Fruit fly (Drosophila melanogaster) whole organism, embryonic: Measurements from ENCODE around the gene beag.

Experiments used
- Adf1 ChIP-seq: fragments of 200-800 bp; sonication (Bioruptor generic); IDR thresholded peaks from 2 replicates; pipeline ENCODE4 v1.3.6; 2022; ENCODE audit warnings: missing biosample characterization, missing genetic modification characterization
- Blimp-1 ChIP-seq: fragments of 200-800 bp; sonication (Bioruptor generic); optimal IDR thresholded peaks from 3 replicates; lab custom pipeline; 2018; ENCODE audit warnings: missing biosample characterization, missing genetic modification characterization, mild to moderate bottlenecking, moderate library complexity, missing genetic modification reagents
- CG10654 ChIP-seq: fragments of 200-800 bp; sonication (Bioruptor generic); optimal IDR thresholded peaks from 2 replicates; lab custom pipeline; 2016; ENCODE audit warnings: missing biosample characterization, missing genetic modification characterization
- CG11085 ChIP-seq: fragments of 200-800 bp; sonication (Bioruptor generic); IDR thresholded peaks from 2 replicates; pipeline ENCODE4 v1.3.6; 2022; ENCODE audit warnings: missing biosample characterization, missing genetic modification characterization
- CG11696 ChIP-seq: fragments of 200-800 bp; sonication (Bioruptor generic); IDR thresholded peaks from 2 replicates; pipeline ENCODE4 v1.3.6; 2022; ENCODE audit warnings: missing biosample characterization, missing genetic modification characterization
- CG12071 ChIP-seq: fragments of 200-800 bp; sonication (Bioruptor generic); optimal IDR thresholded peaks from 3 replicates; lab custom pipeline; 2018; ENCODE audit warnings: missing biosample characterization, mild to moderate bottlenecking, missing genetic modification characterization
- CG12155 ChIP-seq: fragments of 200-800 bp; sonication (Bioruptor generic); optimal IDR thresholded peaks from 3 replicates; lab custom pipeline; 2016; ENCODE audit warnings: missing biosample characterization, missing genetic modification characterization
- CG13775 ChIP-seq: fragments of 200-800 bp; sonication (Bioruptor generic); optimal IDR thresholded peaks from 3 replicates; lab custom pipeline; 2017; ENCODE audit warnings: missing biosample characterization, mild to moderate bottlenecking, missing genetic modification characterization
- CG1602 ChIP-seq: fragments of 200-800 bp; sonication (Bioruptor generic); optimal IDR thresholded peaks from 3 replicates; lab custom pipeline; 2016; ENCODE audit warnings: missing biosample characterization, missing genetic modification characterization
- CG16779 ChIP-seq: fragments of 200-800 bp; sonication (Bioruptor generic); IDR thresholded peaks from 2 replicates; pipeline ENCODE4 v1.3.6; 2022; ENCODE audit warnings: missing biosample characterization, missing genetic modification characterization
- CG1792 ChIP-seq: fragments of 200-800 bp; sonication (Bioruptor generic); optimal IDR thresholded peaks from 2 replicates; lab custom pipeline; 2016; ENCODE audit warnings: missing biosample characterization, missing genetic modification characterization
- CG18619 ChIP-seq: fragments of 200-800 bp; sonication (Bioruptor generic); optimal IDR thresholded peaks from 3 replicates; lab custom pipeline; 2017; ENCODE audit warnings: missing biosample characterization, mild to moderate bottlenecking, missing genetic modification characterization
- CG2202 ChIP-seq: fragments of 200-800 bp; sonication (Bioruptor generic); optimal IDR thresholded peaks from 2 replicates; lab custom pipeline; 2018; ENCODE audit warnings: missing biosample characterization, mild to moderate bottlenecking, missing genetic modification characterization
- CG3065 ChIP-seq: fragments of 200-800 bp; sonication (Bioruptor generic); optimal IDR thresholded peaks from 2 replicates; lab custom pipeline; 2016; ENCODE audit warnings: missing biosample characterization, missing genetic modification characterization
- CG3163 ChIP-seq: fragments of 200-800 bp; sonication (Bioruptor generic); optimal IDR thresholded peaks from 3 replicates; lab custom pipeline; 2016; ENCODE audit warnings: missing biosample characterization, missing genetic modification characterization
- CG3726 ChIP-seq: fragments of 200-800 bp; sonication (Bioruptor generic); IDR thresholded peaks from 3 replicates; pipeline ENCODE4, ENCODE4 v1.3.6; 2022; ENCODE audit warnings: missing biosample characterization, missing genetic modification characterization
- CG3838 ChIP-seq: fragments of 200-800 bp; sonication (Bioruptor generic); optimal IDR thresholded peaks from 3 replicates; lab custom pipeline; 2016; ENCODE audit warnings: missing biosample characterization, missing genetic modification characterization
- CG4424 ChIP-seq: fragments of 200-800 bp; sonication (Bioruptor generic); optimal IDR thresholded peaks from 3 replicates; lab custom pipeline; 2016; ENCODE audit warnings: missing biosample characterization, missing genetic modification characterization
- CG6765 ChIP-seq: fragments of 200-800 bp; sonication (Bioruptor generic); optimal IDR thresholded peaks from 3 replicates; lab custom pipeline; 2017; ENCODE audit warnings: missing biosample characterization, mild to moderate bottlenecking, missing genetic modification characterization
- CG6854 ChIP-seq: fragments of 200-800 bp; sonication (Bioruptor generic); optimal IDR thresholded peaks from 3 replicates; lab custom pipeline; 2017; ENCODE audit warnings: missing biosample characterization, mild to moderate bottlenecking, missing genetic modification characterization
- CG7556 ChIP-seq: fragments of 200-800 bp; sonication (Bioruptor generic); optimal IDR thresholded peaks from 2 replicates; lab custom pipeline; 2017; ENCODE audit warnings: missing biosample characterization, mild to moderate bottlenecking, missing genetic modification characterization
- Drgx ChIP-seq: fragments of 200-800 bp; sonication (Bioruptor generic); IDR thresholded peaks from 2 replicates; pipeline ENCODE4 v1.3.6; 2022; ENCODE audit warnings: missing biosample characterization, missing genetic modification characterization
- Fer1 ChIP-seq: fragments of 200-800 bp; sonication (Bioruptor generic); optimal IDR thresholded peaks from 2 replicates; lab custom pipeline; 2017; ENCODE audit warnings: missing biosample characterization, mild to moderate bottlenecking, missing genetic modification characterization
- Hmr ChIP-seq: fragments of 200-800 bp; sonication (Bioruptor generic); optimal IDR thresholded peaks from 3 replicates; lab custom pipeline; 2017; ENCODE audit warnings: mild to moderate bottlenecking, missing biosample characterization, missing genetic modification reagents, missing genetic modification characterization
- Hmx ChIP-seq: fragments of 200-800 bp; sonication (Bioruptor generic); optimal IDR thresholded peaks from 2 replicates; lab custom pipeline; 2016; ENCODE audit warnings: missing biosample characterization, missing genetic modification characterization
- Mrtf ChIP-seq: fragments of 200-800 bp; sonication (Bioruptor generic); IDR thresholded peaks from 3 replicates; pipeline ENCODE4 v1.3.6; 2022; ENCODE audit warnings: missing biosample characterization, missing genetic modification characterization
- Opbp ChIP-seq: fragments of 200-800 bp; sonication (Bioruptor generic); IDR thresholded peaks from 3 replicates; pipeline ENCODE4 v1.3.6; 2022; ENCODE audit warnings: missing biosample characterization, missing genetic modification characterization; ENCODE audit not compliant: partially characterized antibody
- Poxn ChIP-seq: fragments of 200-800 bp; sonication (Bioruptor generic); IDR thresholded peaks from 2 replicates; pipeline ENCODE4 v1.3.6; 2022; ENCODE audit warnings: missing biosample characterization, missing genetic modification characterization
- Ravus ChIP-seq: fragments of 200-800 bp; sonication (Bioruptor generic); IDR thresholded peaks from 2 replicates; pipeline ENCODE4 v1.3.6; 2022; ENCODE audit warnings: missing biosample characterization, missing genetic modification characterization
- Six4 ChIP-seq: fragments of 200-800 bp; sonication (Bioruptor generic); optimal IDR thresholded peaks from 2 replicates; lab custom pipeline; 2016; ENCODE audit warnings: missing biosample characterization, missing genetic modification characterization
- Sox100B ChIP-seq: fragments of 200-800 bp; sonication (Bioruptor generic); optimal IDR thresholded peaks from 3 replicates; lab custom pipeline; 2018; ENCODE audit warnings: missing biosample characterization, mild to moderate bottlenecking, missing genetic modification characterization
- Sox102F ChIP-seq: fragments of 200-800 bp; sonication (Bioruptor generic); optimal IDR thresholded peaks from 2 replicates; lab custom pipeline; 2018; ENCODE audit warnings: missing biosample characterization, mild to moderate bottlenecking, missing genetic modification characterization, moderate library complexity
- Spps ChIP-seq: fragments of 200-800 bp; sonication (Bioruptor generic); optimal IDR thresholded peaks from 2 replicates; lab custom pipeline; 2018; ENCODE audit warnings: missing biosample characterization, mild to moderate bottlenecking, missing genetic modification characterization
- Ssrp ChIP-seq: fragments of 200-800 bp; sonication (Bioruptor generic); optimal IDR thresholded peaks from 2 replicates; lab custom pipeline; 2018; ENCODE audit warnings: missing biosample characterization, mild to moderate bottlenecking, missing genetic modification characterization, moderate library complexity
- Trl ChIP-seq, 3 experiments: fragments of >200 bp in 2 of 3; fragments of 200-800 bp in 1 of 3; sonication (Bioruptor generic) in 1 of 3; optimal IDR thresholded peaks; 2 replicates in 1 of 3; 3 replicates in 2 of 3; lab custom pipeline; 2016 to 2017; ENCODE audit warnings: missing biosample characterization in 1 of 3, missing genetic modification characterization in 1 of 3
- br ChIP-seq: fragments of >200 bp; optimal IDR thresholded peaks from 2 replicates; lab custom pipeline; 2017
- btn ChIP-seq: fragments of 200-800 bp; sonication (Bioruptor generic); optimal IDR thresholded peaks from 2 replicates; lab custom pipeline; 2016; ENCODE audit warnings: missing biosample characterization, missing genetic modification characterization
- caup ChIP-seq: fragments of 200-800 bp; sonication (Bioruptor generic); optimal IDR thresholded peaks from 3 replicates; lab custom pipeline; 2017; ENCODE audit warnings: missing biosample characterization, mild to moderate bottlenecking, missing genetic modification characterization, moderate library complexity; ENCODE audit not compliant: severe bottlenecking
- crol ChIP-seq: fragments of 200-800 bp; sonication (Bioruptor generic); IDR thresholded peaks from 2 replicates; pipeline ENCODE4 v1.3.6; 2022; ENCODE audit warnings: missing biosample characterization, missing genetic modification characterization
- eyg ChIP-seq: fragments of 200-800 bp; sonication (Bioruptor generic); optimal IDR thresholded peaks from 3 replicates; lab custom pipeline; 2016; ENCODE audit warnings: missing biosample characterization, missing genetic modification characterization
- ftz-f1 ChIP-seq: fragments of 200-800 bp; sonication (Bioruptor generic); optimal IDR thresholded peaks from 2 replicates; lab custom pipeline; 2016; ENCODE audit warnings: missing biosample characterization, missing genetic modification characterization
- grn ChIP-seq: fragments of 200-800 bp; sonication (Bioruptor generic); optimal IDR thresholded peaks from 3 replicates; lab custom pipeline; 2017; ENCODE audit warnings: missing biosample characterization, missing genetic modification characterization
- gsb-n ChIP-seq: fragments of 200-800 bp; sonication (Bioruptor generic); optimal IDR thresholded peaks from 3 replicates; lab custom pipeline; 2018; ENCODE audit warnings: missing biosample characterization, mild to moderate bottlenecking, missing genetic modification characterization
- h ChIP-seq: fragments of >200 bp; optimal IDR thresholded peaks from 2 replicates; lab custom pipeline; 2017
- insv ChIP-seq, 2 experiments: fragments of 200-800 bp; sonication (Bioruptor generic); optimal IDR thresholded peaks; 3 replicates each; lab custom pipeline; 2016 to 2018; ENCODE audit warnings: missing biosample characterization in 2 of 2, missing genetic modification characterization in 2 of 2
- p53 ChIP-seq: fragments of 200-800 bp; sonication (Bioruptor generic); optimal IDR thresholded peaks from 2 replicates; lab custom pipeline; 2016; ENCODE audit warnings: missing biosample characterization, missing genetic modification characterization
- pan ChIP-seq, 4 experiments: fragments of >200 bp in 3 of 4; fragments of 200-800 bp in 1 of 4; sonication (Bioruptor generic) in 1 of 4; optimal IDR thresholded peaks in 3 of 4; IDR thresholded peaks in 1 of 4; 2 replicates each; pipeline versions ENCODE4 v1.3.6 to Lab custom; 2017 to 2022; ENCODE audit warnings: missing biosample characterization in 2 of 4, missing genetic modification characterization in 2 of 4, mixed read lengths in 1 of 4
- pho ChIP-seq: fragments of 200-800 bp; sonication (Bioruptor generic); optimal IDR thresholded peaks from 2 replicates; lab custom pipeline; 2016; ENCODE audit warnings: missing biosample characterization, missing genetic modification characterization
- pita ChIP-seq: fragments of 200-800 bp; sonication (Bioruptor generic); optimal IDR thresholded peaks from 2 replicates; lab custom pipeline; 2017; ENCODE audit warnings: missing biosample characterization, mild to moderate bottlenecking, missing genetic modification characterization
- pros ChIP-seq: fragments of 200-800 bp; sonication (Bioruptor generic); optimal IDR thresholded peaks from 3 replicates; lab custom pipeline; 2019; ENCODE audit warnings: missing biosample characterization, mild to moderate bottlenecking, missing genetic modification characterization, moderate library complexity
- row ChIP-seq: fragments of 200-800 bp; sonication (Bioruptor generic); IDR thresholded peaks from 3 replicates; pipeline ENCODE4 v1.3.6; 2022; ENCODE audit warnings: missing biosample characterization, missing genetic modification characterization
- zen2 ChIP-seq: fragments of 200-800 bp; sonication (Bioruptor generic); IDR thresholded peaks from 3 replicates; pipeline ENCODE4 v1.3.6; 2022; ENCODE audit warnings: missing biosample characterization, missing genetic modification characterization; ENCODE audit not compliant: partially characterized antibody

The beag gene

dm6 chr3R:9038652-9039051 lies 26.2 kb downstream of the beag start, which contains the start of gene hyx:
Gene hyx (plus strand): TSS chr3R:9038760.
- no peak for TF ChIP-seq Ssrp (tag; lab: Kevin White, UChicago)
- TF ChIP-seq row, result peak; percentile 90
- no peak for TF ChIP-seq Adf1 (GFP tag; lab: Robert Waterston, UW)
- TF ChIP-seq Ravus (GFP tag; lab: Robert Waterston, UW), result no peak
- peak; percentile 9 for TF ChIP-seq CG12071
- TF ChIP-seq CG7556 (GFP tag; lab: Kevin White, UChicago), result peak; percentile 9
- TF ChIP-seq Trl (optimal IDR thresholded peaks at IDR 0.05; lab: Kevin White, UChicago), result no peak
- peak; percentile 41 for TF ChIP-seq Trl (GFP tag; optimal IDR thresholded peaks at IDR 0.05; lab: Kevin White, UChicago)
- TF ChIP-seq Sox102F (GFP tag; lab: Kevin White, UChicago), result no peak
- no peak for TF ChIP-seq eyg
- no peak; the same call in 1 of the 3 replicates for TF ChIP-seq zen2 (GFP tag; lab: Robert Waterston, UW)
- no peak for TF ChIP-seq CG16779 (GFP tag; lab: Robert Waterston, UW)
- TF ChIP-seq CG3726 (GFP tag; lab: Robert Waterston, UW), result no peak
- no peak for TF ChIP-seq Drgx (GFP tag; lab: Robert Waterston, UW)
- peak; percentile 95 for TF ChIP-seq ftz-f1
- TF ChIP-seq CG11085 (GFP tag; lab: Robert Waterston, UW), result no peak
- TF ChIP-seq Blimp-1 (GFP tag; lab: Kevin White, UChicago), result peak; percentile 3
- TF ChIP-seq CG12155 (GFP tag; lab: Kevin White, UChicago), result peak; percentile 87
- TF ChIP-seq CG2202 (tag; lab: Kevin White, UChicago), result no peak
- TF ChIP-seq CG18619 (GFP tag; lab: Kevin White, UChicago), result peak; percentile 22
- no peak for TF ChIP-seq btn
- peak; percentile 30 for TF ChIP-seq pho (GFP tag; lab: Kevin White, UChicago)
- no peak for TF ChIP-seq pan (optimal IDR thresholded peaks at IDR 0.05; lab: Kevin White, UChicago)
- TF ChIP-seq pan (GFP tag; optimal IDR thresholded peaks at IDR 0.05 in 1 of 2, IDR thresholded peaks at IDR 0.05 in 1 of 2), result no peak
- peak in 1 of 2 experiments; percentile 22 for TF ChIP-seq insv (GFP tag; optimal IDR thresholded peaks at IDR 0.05; lab: Kevin White, UChicago)
- TF ChIP-seq CG1602 (GFP tag; lab: Kevin White, UChicago), result no peak
- TF ChIP-seq caup (GFP tag; lab: Kevin White, UChicago), result peak; percentile 29
- peak; percentile 34 for TF ChIP-seq CG13775 (GFP tag; lab: Kevin White, UChicago)
- no peak for TF ChIP-seq CG3163 (GFP tag; lab: Kevin White, UChicago)
- peak; percentile 80; the same call in 2 of the 3 replicates for TF ChIP-seq Opbp (GFP tag; lab: Robert Waterston, UW)
- no peak for TF ChIP-seq h (lab: Kevin White, UChicago)
- TF ChIP-seq Mrtf (GFP tag; lab: Robert Waterston, UW), result no peak
- TF ChIP-seq CG3065 (GFP tag; lab: Kevin White, UChicago), result no peak
- TF ChIP-seq CG3838 (GFP tag; lab: Kevin White, UChicago), result no peak
- TF ChIP-seq CG1792, result no peak
- TF ChIP-seq Fer1, result peak; percentile 61
- no peak for TF ChIP-seq br (lab: Kevin White, UChicago)
- no peak for TF ChIP-seq CG11696 (GFP tag; lab: Robert Waterston, UW)
- peak; percentile 92 for TF ChIP-seq grn (GFP tag; lab: Kevin White, UChicago)
- no peak for TF ChIP-seq pros (GFP tag; lab: Kevin White, UChicago)
- no peak for TF ChIP-seq CG6854 (GFP tag; lab: Kevin White, UChicago)
- no peak for TF ChIP-seq Hmx
- no peak for TF ChIP-seq Spps (tag; lab: Kevin White, UChicago)
- no peak for TF ChIP-seq crol (GFP tag; lab: Robert Waterston, UW)
- TF ChIP-seq CG4424 (GFP tag; lab: Kevin White, UChicago), result no peak
- no peak for TF ChIP-seq Six4 (GFP tag; lab: Kevin White, UChicago)
- TF ChIP-seq Poxn, result no peak
- no peak for TF ChIP-seq CG6765 (GFP tag; lab: Kevin White, UChicago)
- no peak for TF ChIP-seq pita (GFP tag; lab: Kevin White, UChicago)
- TF ChIP-seq gsb-n, result no peak
- peak; percentile 23 for TF ChIP-seq p53 (GFP tag; lab: Kevin White, UChicago)
- peak; percentile 54 for TF ChIP-seq Hmr (GFP tag; lab: Kevin White, UChicago)
- TF ChIP-seq CG10654, result no peak
- no peak for TF ChIP-seq Sox100B (GFP tag; lab: Kevin White, UChicago)
